Worm (Caenorhabditis elegans): ENCODE measurements around the gene abhd-12.

Gene abhd-12

DNA sequence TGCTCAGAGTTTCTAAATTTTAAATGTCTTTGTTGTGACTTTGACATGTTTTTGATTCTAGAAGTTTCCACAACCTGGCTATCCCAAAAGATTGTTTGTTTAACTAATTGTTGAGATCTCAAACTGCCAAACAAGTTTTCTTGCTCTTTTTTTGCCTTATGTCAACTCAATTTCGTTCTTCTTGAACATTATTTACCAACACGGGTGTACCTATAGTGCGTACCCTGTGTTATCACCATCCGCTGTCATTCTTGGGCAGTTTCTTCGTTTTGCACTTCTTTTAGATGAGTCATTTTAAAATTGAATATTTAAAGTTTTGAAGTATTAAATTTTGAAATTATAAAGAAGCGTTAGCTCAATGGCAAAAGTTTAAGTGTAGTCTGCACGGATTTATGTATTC is 33.2 kb downstream of the abhd-12 start, which contains the start of gene sptl-2:
TSS of gene sptl-2 (plus strand) at position 280 of the 400 bp plus-strand sequence.
- TF ChIP-seq med-1 (GFP tag; optimal IDR thresholded peaks at IDR 0.05; ENCODE audit: insufficient read depth), result no peak
- TF ChIP-seq ref-1 (GFP tag; conservative IDR thresholded peaks at IDR 0.05), result no peak

DNA sequence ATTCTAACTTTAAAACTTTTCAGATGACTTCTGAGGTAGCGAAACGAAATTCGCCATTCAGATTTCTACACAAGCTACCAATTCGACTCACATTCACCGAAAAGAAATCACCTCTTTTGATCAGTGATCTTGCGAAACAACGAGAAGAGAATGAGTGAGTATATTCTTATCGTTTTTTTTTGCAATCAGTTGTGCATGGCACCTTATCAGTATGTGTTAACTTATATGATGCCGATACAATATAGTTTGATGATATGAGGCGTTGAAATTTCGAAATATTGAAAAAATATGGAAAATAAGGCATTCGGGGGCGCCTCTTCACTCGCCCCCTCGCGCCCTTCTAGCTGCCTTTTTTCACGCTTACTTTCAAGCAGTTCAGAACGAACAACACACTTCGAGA is 34.2 kb downstream of the abhd-12 start:
- no peak for TF ChIP-seq tab-1 (GFP tag; IDR thresholded peaks at IDR 0.05)
- no peak for TF ChIP-seq flt-1 (GFP tag; IDR thresholded peaks at IDR 0.05)
- TF ChIP-seq ref-1 (GFP tag; conservative IDR thresholded peaks at IDR 0.05), result no peak
- no peak for TF ChIP-seq T22C8.4 (GFP tag; IDR thresholded peaks at IDR 0.05)

- TF ChIP-seq cog-1 (tag; optimal IDR thresholded peaks at IDR 0.05), result no peak
Observed at ce11 chrV:8018919-8019318, 35.2 kb downstream of the abhd-12 start.

- TF ChIP-seq klf-2 (GFP tag; conservative IDR thresholded peaks at IDR 0.05) (no peak), ztf-29 (GFP tag; IDR thresholded peaks at IDR 0.05) (no peak), T22C8.4 (GFP tag; IDR thresholded peaks at IDR 0.05) (no peak), tab-1 (GFP tag; IDR thresholded peaks at IDR 0.05) (no peak), cog-1 (tag; optimal IDR thresholded peaks at IDR 0.05) (no peak), med-1 (GFP tag; optimal IDR thresholded peaks at IDR 0.05; ENCODE audit: insufficient read depth) (no peak), ref-1 (GFP tag; conservative IDR thresholded peaks at IDR 0.05) (no peak), ztf-23 (GFP tag; IDR thresholded peaks at IDR 0.05) (no peak), flt-1 (GFP tag; IDR thresholded peaks at IDR 0.05) (no peak)
Observed at ce11 chrV:8019783-8020182, 36.1 kb downstream of the abhd-12 start.

DNA sequence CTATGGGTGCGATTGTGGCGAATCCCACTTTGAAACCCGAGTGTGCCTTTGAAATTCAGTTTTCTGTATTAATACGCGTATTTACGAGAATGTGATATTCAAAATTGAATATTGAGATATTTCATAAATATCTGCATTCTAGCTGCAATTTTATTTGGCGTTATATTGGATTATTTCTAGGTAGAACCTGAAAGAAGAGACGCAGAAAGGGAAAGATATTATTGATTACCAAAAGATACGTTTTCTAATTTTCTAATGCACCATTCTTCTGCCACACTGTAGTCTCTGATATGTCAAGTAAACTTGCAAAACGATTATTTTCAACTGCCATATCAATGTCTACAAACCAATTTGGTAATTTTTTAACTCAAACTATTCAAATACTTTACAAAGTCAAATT is 38.4 kb downstream of the abhd-12 start, which contains the start of gene ech-3:
TSS of gene ech-3 (plus strand) at position 178 of the 400 bp plus-strand sequence.
- TF ChIP-seq klf-2 (GFP tag; conservative IDR thresholded peaks at IDR 0.05) (no peak), cog-1 (tag; optimal IDR thresholded peaks at IDR 0.05) (no peak), ref-1 (GFP tag; conservative IDR thresholded peaks at IDR 0.05) (no peak), tab-1 (GFP tag; IDR thresholded peaks at IDR 0.05) (no peak), med-1 (GFP tag; optimal IDR thresholded peaks at IDR 0.05; ENCODE audit: insufficient read depth) (no peak), T22C8.4 (GFP tag; IDR thresholded peaks at IDR 0.05) (no peak), ztf-23 (GFP tag; IDR thresholded peaks at IDR 0.05) (no peak), ztf-29 (GFP tag; IDR thresholded peaks at IDR 0.05) (no peak), flt-1 (GFP tag; IDR thresholded peaks at IDR 0.05) (no peak)

ce11 chrV:8024752-8025151 is 41.1 kb downstream of the abhd-12 start, which contains the start of gene F43H9.3:
TSS of gene F43H9.3 (minus strand) at chrV:8024940.
- TF ChIP-seq med-1 (GFP tag; optimal IDR thresholded peaks at IDR 0.05; ENCODE audit: insufficient read depth), result no peak
- no peak for TF ChIP-seq tab-1 (GFP tag; IDR thresholded peaks at IDR 0.05)
- TF ChIP-seq ztf-29 (GFP tag; IDR thresholded peaks at IDR 0.05), result no peak
- TF ChIP-seq T22C8.4 (GFP tag; IDR thresholded peaks at IDR 0.05), result no peak
- no peak for TF ChIP-seq cog-1 (tag; optimal IDR thresholded peaks at IDR 0.05)
- no peak for TF ChIP-seq klf-2 (GFP tag; conservative IDR thresholded peaks at IDR 0.05)
- no peak for TF ChIP-seq flt-1 (GFP tag; IDR thresholded peaks at IDR 0.05)
- no peak for TF ChIP-seq ref-1 (GFP tag; conservative IDR thresholded peaks at IDR 0.05)
- TF ChIP-seq ztf-23 (GFP tag; IDR thresholded peaks at IDR 0.05), result no peak

ce11 chrV:8025259-8025658 is 41.6 kb downstream of the abhd-12 start:
- TF ChIP-seq ref-1 (GFP tag; conservative IDR thresholded peaks at IDR 0.05), result no peak
- TF ChIP-seq flt-1 (GFP tag; IDR thresholded peaks at IDR 0.05), result no peak
- TF ChIP-seq tab-1 (GFP tag; IDR thresholded peaks at IDR 0.05), result no peak
- no peak for TF ChIP-seq T22C8.4 (GFP tag; IDR thresholded peaks at IDR 0.05)
- TF ChIP-seq med-1 (GFP tag; optimal IDR thresholded peaks at IDR 0.05; ENCODE audit: insufficient read depth), result no peak
- TF ChIP-seq ztf-29 (GFP tag; IDR thresholded peaks at IDR 0.05), result no peak
- TF ChIP-seq ztf-23 (GFP tag; IDR thresholded peaks at IDR 0.05), result no peak
- no peak for TF ChIP-seq klf-2 (GFP tag; conservative IDR thresholded peaks at IDR 0.05)
- TF ChIP-seq cog-1 (tag; optimal IDR thresholded peaks at IDR 0.05), result no peak

DNA sequence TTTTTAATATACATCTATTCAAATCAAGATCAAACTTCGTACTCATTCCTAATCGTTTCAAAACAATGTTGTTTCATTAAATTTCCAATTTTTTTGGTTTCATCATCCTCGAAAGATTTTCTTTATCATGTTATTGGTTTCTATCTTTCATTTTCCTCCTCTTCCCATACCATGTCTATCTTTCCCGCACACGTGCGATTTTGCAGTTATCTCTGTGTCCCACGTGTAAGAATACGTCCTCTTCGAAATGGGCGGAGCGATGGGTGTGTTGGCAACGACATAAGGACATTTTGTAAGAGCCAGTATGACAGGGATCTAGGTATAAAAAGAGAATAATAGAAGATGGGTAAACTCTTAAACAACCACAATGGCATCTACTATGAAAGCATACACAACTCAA is 42.7 kb downstream of the abhd-12 start, which contains the start of gene F43H9.4:
TSS of gene F43H9.4 (plus strand) at position 366 of the 400 bp plus-strand sequence.
- TF ChIP-seq med-1 (GFP tag; optimal IDR thresholded peaks at IDR 0.05; ENCODE audit: insufficient read depth), result no peak
- no peak for TF ChIP-seq flt-1 (GFP tag; IDR thresholded peaks at IDR 0.05)
- TF ChIP-seq ztf-29 (GFP tag; IDR thresholded peaks at IDR 0.05), result no peak
- TF ChIP-seq tab-1 (GFP tag; IDR thresholded peaks at IDR 0.05), result no peak
- no peak for TF ChIP-seq klf-2 (GFP tag; conservative IDR thresholded peaks at IDR 0.05)
- no peak for TF ChIP-seq cog-1 (tag; optimal IDR thresholded peaks at IDR 0.05)
- no peak for TF ChIP-seq T22C8.4 (GFP tag; IDR thresholded peaks at IDR 0.05)
- TF ChIP-seq ztf-23 (GFP tag; IDR thresholded peaks at IDR 0.05), result no peak
- no peak for TF ChIP-seq ref-1 (GFP tag; conservative IDR thresholded peaks at IDR 0.05)

DNA sequence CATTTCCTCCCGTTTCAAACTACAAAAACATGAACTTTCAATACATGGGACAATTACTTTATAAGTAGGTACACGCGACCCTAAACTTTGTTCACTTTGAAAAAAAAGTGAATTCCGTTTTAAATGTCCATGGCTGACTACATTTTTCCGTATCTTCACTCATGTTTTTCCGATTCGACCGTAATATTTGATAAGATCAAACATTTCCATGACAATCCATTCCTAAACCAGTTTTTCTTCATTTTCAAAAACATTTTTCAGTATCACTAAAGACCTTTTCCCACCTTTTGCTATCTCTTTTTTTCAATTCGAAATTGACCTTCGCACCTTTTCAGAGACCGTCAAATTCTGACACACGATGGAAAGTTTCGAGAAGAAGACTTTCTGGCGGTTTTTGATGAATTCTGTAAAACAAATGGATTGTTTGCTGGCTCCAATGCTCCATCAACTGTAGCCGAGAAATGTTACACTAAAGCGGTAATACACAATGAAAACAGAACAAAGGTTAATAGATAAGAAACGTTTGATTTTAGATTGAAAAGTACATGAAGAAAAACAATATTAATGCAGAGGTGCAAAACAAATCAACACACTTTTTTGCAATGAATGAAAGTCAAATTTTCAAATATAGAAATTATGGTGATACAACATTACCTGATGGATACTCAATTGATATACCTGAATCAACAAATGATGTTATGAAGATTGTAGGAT is 43.9 kb downstream of the abhd-12 start:
- no peak for TF ChIP-seq T22C8.4 (GFP tag; IDR thresholded peaks at IDR 0.05)
- no peak for TF ChIP-seq flt-1 (GFP tag; IDR thresholded peaks at IDR 0.05)
- TF ChIP-seq tab-1 (GFP tag; IDR thresholded peaks at IDR 0.05), result no peak
- no peak for TF ChIP-seq ztf-23 (GFP tag; IDR thresholded peaks at IDR 0.05)
- TF ChIP-seq klf-2 (GFP tag; conservative IDR thresholded peaks at IDR 0.05), result no peak
- TF ChIP-seq ref-1 (GFP tag; conservative IDR thresholded peaks at IDR 0.05), result no peak
- TF ChIP-seq med-1 (GFP tag; optimal IDR thresholded peaks at IDR 0.05; ENCODE audit: insufficient read depth), result no peak
- TF ChIP-seq ztf-29 (GFP tag; IDR thresholded peaks at IDR 0.05), result no peak
- no peak for TF ChIP-seq cog-1 (tag; optimal IDR thresholded peaks at IDR 0.05)

DNA sequence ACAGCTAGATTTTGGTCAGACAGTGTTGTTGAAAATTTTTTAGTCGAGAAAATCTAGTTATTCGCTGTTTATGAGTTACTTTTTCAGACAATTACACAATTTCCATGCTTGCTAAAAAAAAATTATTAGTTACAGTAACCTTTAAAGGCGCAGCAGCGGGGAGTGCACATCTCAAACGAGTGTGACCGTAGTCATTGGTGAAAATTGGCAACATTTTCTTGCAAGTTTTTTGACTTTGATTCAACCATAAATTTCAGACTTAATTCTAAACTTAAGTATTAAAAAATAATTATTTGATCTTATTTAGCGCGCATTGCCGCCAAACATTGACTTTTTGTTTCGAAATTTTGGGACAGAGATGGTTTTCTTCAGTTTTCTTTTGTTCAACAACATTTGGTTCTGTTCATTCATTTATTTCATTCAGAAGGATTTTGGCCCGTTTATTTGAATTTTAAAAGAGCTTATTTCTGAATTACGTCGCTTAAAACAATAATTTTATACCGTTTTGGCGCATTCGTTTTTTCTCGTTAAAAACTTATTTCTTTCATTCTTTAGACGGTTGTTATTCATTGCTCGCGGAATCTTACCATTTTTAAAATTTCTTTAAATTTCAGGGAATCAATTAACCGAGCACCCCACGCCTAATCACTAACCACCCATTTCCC is 45.3 kb downstream of the abhd-12 start, which contains the start of gene oma-2:
TSS of gene oma-2 (plus strand) at position 615 of the 665 bp plus-strand sequence.
- TF ChIP-seq flt-1 (GFP tag; IDR thresholded peaks at IDR 0.05) (no peak), T22C8.4 (GFP tag; IDR thresholded peaks at IDR 0.05) (no peak), tab-1 (GFP tag; IDR thresholded peaks at IDR 0.05) (no peak), ztf-23 (GFP tag; IDR thresholded peaks at IDR 0.05) (no peak), ztf-29 (GFP tag; IDR thresholded peaks at IDR 0.05) (no peak), ref-1 (GFP tag; conservative IDR thresholded peaks at IDR 0.05) (no peak), klf-2 (GFP tag; conservative IDR thresholded peaks at IDR 0.05) (no peak), med-1 (GFP tag; optimal IDR thresholded peaks at IDR 0.05; ENCODE audit: insufficient read depth) (no peak), cog-1 (tag; optimal IDR thresholded peaks at IDR 0.05) (no peak)

Measured in whole organism, midembryonic.